Worm (Caenorhabditis elegans) whole organism, early embryonic: ENCODE data around the gene T07F8.4.
A peak's percentile ranks its signal among the peaks of the same experiment; 100 is the strongest.

Experiments used
- B0310.2 ChIP-seq: sonication (generic microtip); optimal IDR thresholded peaks from 2 replicates; lab custom pipeline; 2016; ENCODE audit warnings: mild to moderate bottlenecking, missing genetic modification characterization, missing compliant biosample characterization
- F13C5.2 ChIP-seq: sonication (generic microtip); optimal IDR thresholded peaks from 2 replicates; lab custom pipeline; 2017; ENCODE audit warnings: mild to moderate bottlenecking, missing genetic modification characterization, inconsistent platforms, missing compliant biosample characterization
- aly-1 ChIP-seq: sonication (generic microtip); optimal IDR thresholded peaks from 2 replicates; lab custom pipeline; 2016; ENCODE audit warnings: missing genetic modification characterization, missing compliant biosample characterization
- ama-1 ChIP-seq: fragments of 150-350 bp; optimal IDR thresholded peaks from 2 replicates; lab custom pipeline; 2014
- ceh-13 ChIP-seq: fragments of 200-800 bp; sonication (Bioruptor generic); optimal IDR thresholded peaks from 2 replicates; lab custom pipeline; 2018; ENCODE audit warnings: mild to moderate bottlenecking, missing genetic modification characterization, missing compliant biosample characterization
- ceh-36 ChIP-seq: sonication (generic microtip); optimal IDR thresholded peaks from 2 replicates; lab custom pipeline; 2016; ENCODE audit warnings: missing genetic modification characterization, inconsistent platforms, missing compliant biosample characterization
- ets-7 ChIP-seq: sonication (generic microtip); optimal IDR thresholded peaks from 2 replicates; lab custom pipeline; 2016; ENCODE audit warnings: missing genotype, missing genetic modification characterization, missing compliant biosample characterization
- flt-1 ChIP-seq: fragments of 200-800 bp; sonication (Bioruptor generic); IDR thresholded peaks from 2 replicates; pipeline ENCODE4 v1.3.6; 2022; ENCODE audit warnings: missing genetic modification characterization, missing compliant biosample characterization
- hmbx-1 ChIP-seq: sonication (generic microtip); optimal IDR thresholded peaks from 2 replicates; lab custom pipeline; 2016; ENCODE audit warnings: mild to moderate bottlenecking, missing genetic modification characterization, missing compliant biosample characterization
- hmg-4 ChIP-seq: fragments of 200-800 bp; sonication (Bioruptor generic); optimal IDR thresholded peaks from 2 replicates; lab custom pipeline; 2018; ENCODE audit warnings: mild to moderate bottlenecking, missing genetic modification characterization, missing compliant biosample characterization
- hnd-1 ChIP-seq: sonication (generic microtip); optimal IDR thresholded peaks from 2 replicates; lab custom pipeline; 2016; ENCODE audit warnings: missing genetic modification characterization, missing compliant biosample characterization
- pes-1 ChIP-seq: fragments of 200-800 bp; sonication (Bioruptor generic); IDR thresholded peaks from 2 replicates; pipeline ENCODE4 v1.3.6; 2022; ENCODE audit warnings: missing genetic modification reagents, missing genetic modification characterization, missing compliant biosample characterization
- scrt-1 ChIP-seq: fragments of 200-800 bp; sonication (Bioruptor generic); IDR thresholded peaks from 2 replicates; pipeline ENCODE4 v1.3.6; 2022; ENCODE audit warnings: missing genetic modification characterization, missing compliant biosample characterization
- sea-1 ChIP-seq: fragments of 200-800 bp; sonication (Bioruptor generic); conservative IDR thresholded peaks from 2 replicates; pipeline ENCODE4 v1.3.6; 2022; ENCODE audit warnings: missing genetic modification characterization, missing compliant biosample characterization
- tbx-11 ChIP-seq: fragments of 200-800 bp; sonication (Bioruptor generic); IDR thresholded peaks from 2 replicates; pipeline ENCODE4 v1.3.6; 2022; ENCODE audit warnings: missing genetic modification characterization, missing compliant biosample characterization
- tbx-37 ChIP-seq: fragments of 200-800 bp; sonication (Bioruptor generic); conservative IDR thresholded peaks from 2 replicates; pipeline ENCODE4 v1.3.6; 2022; ENCODE audit warnings: missing genetic modification reagents, missing genetic modification characterization, missing compliant biosample characterization
- tra-4 ChIP-seq: sonication (generic microtip); optimal IDR thresholded peaks from 2 replicates; lab custom pipeline; 2017; ENCODE audit warnings: missing genetic modification characterization, missing compliant biosample characterization

Gene T07F8.4

ce11 chrII:7165749-7166148, 33.9 kb upstream of the T07F8.4 start, which contains the start of gene mfsd-13.2:
mfsd-13.2 (minus strand) TSS chrII:7165849.
- TF ChIP-seq ets-7 (tag; lab: Kevin White, UChicago): no peak
- TF ChIP-seq scrt-1 (GFP tag; lab: Robert Waterston, UW): no peak
- no peak for TF ChIP-seq hmg-4 (GFP tag; lab: Kevin White, UChicago)
- no peak for TF ChIP-seq pes-1 (GFP tag; lab: Robert Waterston, UW)
- no peak for TF ChIP-seq flt-1 (GFP tag; lab: Robert Waterston, UW)
- TF ChIP-seq tra-4: no peak
- no peak for TF ChIP-seq F13C5.2
- no peak for TF ChIP-seq sea-1 (GFP tag; lab: Robert Waterston, UW)
- no peak for TF ChIP-seq ama-1 (lab: Kevin White, UChicago)
- TF ChIP-seq aly-1: no peak
- no peak for TF ChIP-seq tbx-11 (GFP tag; lab: Robert Waterston, UW)
- TF ChIP-seq B0310.2: no peak

- TF ChIP-seq ets-7 (tag; lab: Kevin White, UChicago): no peak
- TF ChIP-seq flt-1 (GFP tag; lab: Robert Waterston, UW): no peak
- TF ChIP-seq tbx-37: no peak
- TF ChIP-seq pes-1 (GFP tag; lab: Robert Waterston, UW): no peak
- no peak for TF ChIP-seq scrt-1 (GFP tag; lab: Robert Waterston, UW)
Measured at ce11 chrII:7161512-7161911, 29.7 kb upstream of the T07F8.4 start, which contains the start of gene C27H5.12. C27H5.12 (minus strand) TSS chrII:7161612.

ce11 chrII:7157415-7157814, 25.6 kb upstream of the T07F8.4 start:
- TF ChIP-seq flt-1 (GFP tag; lab: Robert Waterston, UW): no peak
- TF ChIP-seq ceh-13 (GFP tag; lab: Kevin White, UChicago): no peak
- no peak for TF ChIP-seq hnd-1
- no peak for TF ChIP-seq scrt-1 (GFP tag; lab: Robert Waterston, UW)
- no peak for TF ChIP-seq hmbx-1 (tag; lab: Kevin White, UChicago)
- TF ChIP-seq ets-7 (tag; lab: Kevin White, UChicago): no peak
- no peak for TF ChIP-seq ama-1 (lab: Kevin White, UChicago)
- TF ChIP-seq sea-1 (GFP tag; lab: Robert Waterston, UW): no peak
- TF ChIP-seq tra-4: no peak
- no peak for TF ChIP-seq B0310.2
- TF ChIP-seq hmg-4 (GFP tag; lab: Kevin White, UChicago): no peak
- no peak for TF ChIP-seq tbx-37
- no peak for TF ChIP-seq F13C5.2
- no peak for TF ChIP-seq pes-1 (GFP tag; lab: Robert Waterston, UW)
- no peak for TF ChIP-seq ceh-36 (tag; lab: Kevin White, UChicago)

ce11 chrII:7155392-7155791, 23.6 kb upstream of the T07F8.4 start, which contains the start of gene C27H5.2:
C27H5.2 (plus strand) TSS chrII:7155581.
- TF ChIP-seq sea-1 (GFP tag; lab: Robert Waterston, UW): no peak
- TF ChIP-seq aly-1: no peak
- TF ChIP-seq tbx-11 (GFP tag; lab: Robert Waterston, UW): no peak
- TF ChIP-seq hmbx-1 (tag; lab: Kevin White, UChicago): no peak
- no peak for TF ChIP-seq ama-1 (lab: Kevin White, UChicago)
- TF ChIP-seq hmg-4 (GFP tag; lab: Kevin White, UChicago): no peak
- TF ChIP-seq hnd-1: no peak
- TF ChIP-seq ceh-13 (GFP tag; lab: Kevin White, UChicago): no peak
- no peak for TF ChIP-seq scrt-1 (GFP tag; lab: Robert Waterston, UW)
- no peak for TF ChIP-seq pes-1 (GFP tag; lab: Robert Waterston, UW)

- TF ChIP-seq hnd-1 (no peak), F13C5.2 (no peak), pes-1 (GFP tag; lab: Robert Waterston, UW) (no peak), aly-1 (peak; percentile 38), B0310.2 (no peak)
Measured at ce11 chrII:7154711-7155110, 22.9 kb upstream of the T07F8.4 start.

- TF ChIP-seq hmbx-1 (tag; lab: Kevin White, UChicago) (peak; percentile 19), scrt-1 (GFP tag; lab: Robert Waterston, UW) (peak; percentile 58; the same call in 1 of the 2 replicates), F13C5.2 (peak; percentile 89), ceh-13 (GFP tag; lab: Kevin White, UChicago) (no peak), hnd-1 (peak; percentile 1), sea-1 (GFP tag; lab: Robert Waterston, UW) (no peak; the same call in 1 of the 2 replicates), flt-1 (GFP tag; lab: Robert Waterston, UW) (peak; percentile 64; the same call in 1 of the 2 replicates), hmg-4 (GFP tag; lab: Kevin White, UChicago) (peak; percentile 46), aly-1 (no peak), ets-7 (tag; lab: Kevin White, UChicago) (no peak), tbx-37 (peak; percentile 33; the same call in 1 of the 2 replicates), pes-1 (GFP tag; lab: Robert Waterston, UW) (peak; percentile 77), ceh-36 (tag; lab: Kevin White, UChicago) (peak; percentile 39), tra-4 (no peak), tbx-11 (GFP tag; lab: Robert Waterston, UW) (peak; percentile 48; the same call in 1 of the 2 replicates), ama-1 (lab: Kevin White, UChicago) (no peak), B0310.2 (no peak)
Measured at ce11 chrII:7151969-7152631, 20.3 kb upstream of the T07F8.4 start, which contains the start of gene fust-1. fust-1 (plus strand) TSS chrII:7152581.

- no peak for TF ChIP-seq sea-1 (GFP tag; lab: Robert Waterston, UW)
- no peak for TF ChIP-seq hmg-4 (GFP tag; lab: Kevin White, UChicago)
- no peak for TF ChIP-seq hnd-1
- no peak for TF ChIP-seq tra-4
- no peak for TF ChIP-seq scrt-1 (GFP tag; lab: Robert Waterston, UW)
- TF ChIP-seq ets-7 (tag; lab: Kevin White, UChicago): no peak
- no peak for TF ChIP-seq ceh-13 (GFP tag; lab: Kevin White, UChicago)
- TF ChIP-seq hmbx-1 (tag; lab: Kevin White, UChicago): no peak
- no peak for TF ChIP-seq pes-1 (GFP tag; lab: Robert Waterston, UW)
- no peak for TF ChIP-seq flt-1 (GFP tag; lab: Robert Waterston, UW)
- TF ChIP-seq F13C5.2: no peak
- TF ChIP-seq ama-1 (lab: Kevin White, UChicago): no peak
- TF ChIP-seq B0310.2: no peak
- TF ChIP-seq aly-1: no peak
- TF ChIP-seq tbx-37: no peak
Measured at ce11 chrII:7148099-7148498, 16.3 kb upstream of the T07F8.4 start, which contains the start of gene T07F8.1. T07F8.1 (plus strand) TSS chrII:7148399.
